Fruit fly (Drosophila melanogaster): Measurements from ENCODE around the gene Leash.

DNA sequence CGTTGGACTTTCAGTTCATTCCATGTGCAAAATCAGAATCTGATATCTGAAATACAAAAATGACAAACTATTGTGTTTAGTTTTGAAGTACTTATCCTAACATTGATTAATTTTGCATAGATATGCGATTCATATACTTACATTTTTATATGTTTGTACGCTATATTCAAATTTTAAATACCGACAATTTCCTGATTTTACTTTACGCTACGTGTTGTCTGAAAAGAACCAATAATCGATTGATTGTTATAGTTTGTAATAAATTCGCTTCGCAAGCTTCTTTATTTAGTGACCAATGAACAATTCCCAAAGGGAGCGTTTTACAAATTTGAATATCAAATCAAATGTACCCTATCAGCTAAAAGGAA, 4.2 kb downstream of the Leash start, which contains the start of gene Ak3:
- TF ChIP-seq insv (optimal IDR thresholded peaks at IDR 0.05) (no peak), h (optimal IDR thresholded peaks at IDR 0.05) (no peak), psq (optimal IDR thresholded peaks at IDR 0.05) (no peak)

Measured in Kc167 (cell line).